Worm (Caenorhabditis elegans) whole organism, L4 larva: ENCODE measurements around the gene str-44.

Experiments used
- F37D6.2 ChIP-seq: sonication (generic microtip); optimal IDR thresholded peaks from 2 replicates; lab custom pipeline; 2016; ENCODE audit warnings: mild to moderate bottlenecking, missing genetic modification characterization, missing compliant biosample characterization
- T20F7.1 ChIP-seq: fragments of 200-800 bp; sonication (Bioruptor generic); optimal IDR thresholded peaks from 2 replicates; lab custom pipeline; 2018; ENCODE audit warnings: mild to moderate bottlenecking, missing genetic modification characterization, missing compliant biosample characterization
- ZK337.2 ChIP-seq: fragments of 200-800 bp; sonication (Bioruptor generic); IDR thresholded peaks from 2 replicates; pipeline ENCODE4 v1.3.6; 2022; ENCODE audit warnings: missing genetic modification reagents, missing genetic modification characterization, missing compliant biosample characterization
- aha-1 ChIP-seq: fragments of 150-350 bp; peaks from one replicate; lab custom pipeline; 2014; ENCODE audit warnings: missing biosample characterization, missing genetic modification characterization
- aly-2 ChIP-seq: sonication (generic microtip); optimal IDR thresholded peaks from 2 replicates; lab custom pipeline; 2018; ENCODE audit warnings: missing biosample characterization, missing genetic modification characterization
- ama-1 ChIP-seq: fragments of 150-350 bp; optimal IDR thresholded peaks from 2 replicates; lab custom pipeline; 2014; ENCODE audit warnings: inconsistent platforms, mixed read lengths
- ces-1 ChIP-seq: fragments of 150-350 bp; sonication (generic microtip); optimal IDR thresholded peaks from 4 replicates; lab custom pipeline; 2014; ENCODE audit warnings: missing biosample characterization, missing genetic modification reagents, missing genetic modification characterization
- cey-2 ChIP-seq: sonication (generic microtip); optimal IDR thresholded peaks from 3 replicates; lab custom pipeline; 2017; ENCODE audit warnings: missing genetic modification characterization, mild to moderate bottlenecking, missing compliant biosample characterization, antibody characterized with exemption, borderline replicate concordance; ENCODE audit not compliant: insufficient read depth
- dmd-8 ChIP-seq: fragments of 200-800 bp; sonication (Bioruptor generic); IDR thresholded peaks from 2 replicates; pipeline ENCODE4 v1.3.6; 2022; ENCODE audit warnings: missing genetic modification characterization, missing compliant biosample characterization
- duxl-1 ChIP-seq: sonication (generic microtip); optimal IDR thresholded peaks from 2 replicates; lab custom pipeline; 2016; ENCODE audit warnings: mild to moderate bottlenecking, missing genetic modification characterization, moderate library complexity, missing compliant biosample characterization; ENCODE audit not compliant: poor library complexity
- fkh-10 ChIP-seq: fragments of 150-350 bp; optimal IDR thresholded peaks from 2 replicates; lab custom pipeline; 2014; ENCODE audit warnings: missing biosample characterization, missing genetic modification reagents, missing genetic modification characterization
- fos-1 ChIP-seq: fragments of 150-350 bp; optimal IDR thresholded peaks from 2 replicates; lab custom pipeline; 2014; ENCODE audit warnings: missing biosample characterization, missing genetic modification characterization
- hif-1 ChIP-seq, 2 experiments: sonication (generic microtip); optimal IDR thresholded peaks; 2 replicates each; lab custom pipeline; 2016 to 2017; ENCODE audit warnings: missing compliant biosample characterization in 2 of 2, missing genetic modification characterization in 2 of 2, missing genetic modification reagents in 2 of 2, missing genotype in 2 of 2, mild to moderate bottlenecking in 1 of 2
- hlh-30 ChIP-seq: sonication (generic microtip); optimal IDR thresholded peaks from 2 replicates; lab custom pipeline; 2017; ENCODE audit warnings: antibody characterized with exemption, mild to moderate bottlenecking, missing genetic modification characterization, missing compliant biosample characterization; ENCODE audit not compliant: insufficient read depth
- jun-1 ChIP-seq: fragments of 150-350 bp; optimal IDR thresholded peaks from 2 replicates; lab custom pipeline; 2014; ENCODE audit warnings: missing biosample characterization, missing genetic modification reagents, missing genetic modification characterization
- lin-1 ChIP-seq: fragments of 200-800 bp; sonication (Bioruptor generic); IDR thresholded peaks from 2 replicates; pipeline ENCODE4 v1.3.6; 2022; ENCODE audit warnings: missing genetic modification reagents, missing genetic modification characterization, missing compliant biosample characterization
- lin-15B ChIP-seq: fragments of 150-350 bp; sonication (generic microtip); optimal IDR thresholded peaks from 3 replicates; lab custom pipeline; 2014; ENCODE audit warnings: missing biosample characterization, missing genetic modification characterization
- lin-29 ChIP-seq: fragments of 200-800 bp; sonication (Bioruptor generic); IDR thresholded peaks from 2 replicates; pipeline ENCODE4 v1.3.6; 2022; ENCODE audit warnings: missing genetic modification reagents, missing genetic modification characterization, missing compliant biosample characterization
- lin-38 ChIP-seq: fragments of 200-800 bp; sonication (Bioruptor generic); IDR thresholded peaks from 2 replicates; pipeline ENCODE4 v1.3.6; 2022; ENCODE audit warnings: missing genetic modification reagents, missing genetic modification characterization, missing compliant biosample characterization
- lsy-2 ChIP-seq, 2 experiments: fragments of 150-350 bp in 1 of 2; sonication (generic microtip) in 1 of 2; optimal IDR thresholded peaks; 2 replicates each; lab custom pipeline; 2014 to 2017; ENCODE audit warnings: missing biosample characterization in 2 of 2, missing genetic modification characterization in 2 of 2
- mxl-3 ChIP-seq: fragments of 200-800 bp; sonication (Bioruptor generic); optimal IDR thresholded peaks from 2 replicates; lab custom pipeline; 2018; ENCODE audit warnings: mild to moderate bottlenecking, missing genetic modification characterization, missing compliant biosample characterization
- nhr-102 ChIP-seq: sonication (generic microtip); optimal IDR thresholded peaks from 2 replicates; lab custom pipeline; 2016; ENCODE audit warnings: mild to moderate bottlenecking, missing genetic modification characterization, moderate library complexity, missing compliant biosample characterization
- nhr-111 ChIP-seq: fragments of 200-800 bp; sonication (Bioruptor generic); optimal IDR thresholded peaks from 2 replicates; lab custom pipeline; 2018; ENCODE audit warnings: mild to moderate bottlenecking, missing genetic modification characterization, missing compliant biosample characterization
- nhr-42 ChIP-seq: fragments of 200-800 bp; sonication (Bioruptor generic); IDR thresholded peaks from 2 replicates; pipeline ENCODE4 v1.3.6; 2022; ENCODE audit warnings: missing genetic modification characterization, missing compliant biosample characterization
- nhr-6 ChIP-seq: fragments of 150-350 bp; optimal IDR thresholded peaks from 2 replicates; lab custom pipeline; 2014; ENCODE audit warnings: missing biosample characterization, missing genetic modification characterization
- nhr-76 ChIP-seq: fragments of 150-350 bp; optimal IDR thresholded peaks from 2 replicates; lab custom pipeline; 2014; ENCODE audit warnings: missing biosample characterization, missing genetic modification characterization
- nhr-77 ChIP-seq: fragments of 150-350 bp; optimal IDR thresholded peaks from 2 replicates; lab custom pipeline; 2014; ENCODE audit warnings: missing biosample characterization, missing genetic modification characterization
- php-3 ChIP-seq: fragments of 200-800 bp; sonication (Bioruptor generic); IDR thresholded peaks from 2 replicates; pipeline ENCODE4 v1.3.6; 2022; ENCODE audit warnings: missing genetic modification reagents, missing genetic modification characterization, missing compliant biosample characterization
- saeg-2 ChIP-seq: fragments of 200-800 bp; sonication (Bioruptor generic); IDR thresholded peaks from 2 replicates; pipeline ENCODE4 v1.3.6; 2022; ENCODE audit warnings: missing genetic modification reagents, missing genetic modification characterization, missing compliant biosample characterization
- sdz-12 ChIP-seq: fragments of 200-800 bp; sonication (Bioruptor generic); optimal IDR thresholded peaks from 2 replicates; lab custom pipeline; 2018; ENCODE audit warnings: mild to moderate bottlenecking, missing genetic modification characterization, missing compliant biosample characterization
- set-16 ChIP-seq: fragments of 200-800 bp; sonication (Bioruptor generic); IDR thresholded peaks from 2 replicates; pipeline ENCODE4 v1.3.6; 2022; ENCODE audit warnings: missing genetic modification reagents, missing genetic modification characterization, missing compliant biosample characterization
- snpc-1.2 ChIP-seq: fragments of 200-800 bp; sonication (Bioruptor generic); IDR thresholded peaks from 2 replicates; pipeline ENCODE4 v1.3.6; 2022; ENCODE audit warnings: missing genetic modification reagents, missing genetic modification characterization, missing compliant biosample characterization
- snpc-4 ChIP-seq: fragments of 150-350 bp; optimal IDR thresholded peaks from 2 replicates; lab custom pipeline; 2014; ENCODE audit warnings: missing biosample characterization, missing genetic modification characterization
- tra-1 ChIP-seq: fragments of 200-800 bp; sonication (Bioruptor generic); IDR thresholded peaks from 2 replicates; pipeline ENCODE4 v1.3.6; 2022; ENCODE audit warnings: missing genetic modification reagents, missing genetic modification characterization, missing compliant biosample characterization
- unc-62 ChIP-seq, 3 experiments: fragments of 150-350 bp in 1 of 3; sonication (generic microtip); optimal IDR thresholded peaks in 2 of 3; peaks in 1 of 3; 1 replicate in 1 of 3; 2 replicates in 2 of 3; lab custom pipeline; 2014 to 2017; ENCODE audit warnings: missing biosample characterization in 3 of 3, missing genetic modification characterization in 3 of 3, missing genetic modification reagents in 3 of 3, missing genotype in 1 of 3
- vab-7 ChIP-seq: fragments of 200-800 bp; sonication (Bioruptor generic); IDR thresholded peaks from 2 replicates; pipeline ENCODE4 v1.3.6; 2022; ENCODE audit warnings: missing genetic modification reagents, missing genetic modification characterization, missing compliant biosample characterization
- zfp-3 ChIP-seq: fragments of 200-800 bp; sonication (Bioruptor generic); conservative IDR thresholded peaks from 2 replicates; pipeline ENCODE4 v1.3.6; 2022; ENCODE audit warnings: missing genetic modification reagents, missing genetic modification characterization, missing compliant biosample characterization
- ztf-11 ChIP-seq: fragments of 150-350 bp; optimal IDR thresholded peaks from 2 replicates; lab custom pipeline; 2014; ENCODE audit warnings: missing biosample characterization, missing genetic modification characterization

The str-44 gene

ce11 chrIV:7149020-7149601 lies 27.9 kb upstream of the str-44 start, which contains the start of gene C34D4.4 (continued):
- TF ChIP-seq aly-2 (no peak), saeg-2 (GFP tag; lab: Robert Waterston, UW) (no peak), ces-1 (GFP tag; lab: Kevin White, UChicago) (no peak), nhr-42 (GFP tag; lab: Robert Waterston, UW) (no peak), mxl-3 (no peak), unc-62 (GFP tag; optimal IDR thresholded peaks at IDR 0.05 in 1 of 2; lab: Kevin White, UChicago) (no peak), unc-62 (tag; optimal IDR thresholded peaks at IDR 0.05; lab: Kevin White, UChicago) (no peak), duxl-1 (tag; lab: Kevin White, UChicago) (no peak), snpc-1.2 (GFP tag; lab: Robert Waterston, UW) (no peak), nhr-111 (no peak), set-16 (GFP tag; lab: Robert Waterston, UW) (no peak), ZK337.2 (GFP tag; lab: Robert Waterston, UW) (no peak), nhr-102 (no peak), tra-1 (GFP tag; lab: Robert Waterston, UW) (no peak), cey-2 (no peak), nhr-6 (tag; lab: Kevin White, UChicago) (no peak), lin-38 (no peak), T20F7.1 (no peak), nhr-77 (tag; lab: Kevin White, UChicago) (no peak), vab-7 (GFP tag; lab: Robert Waterston, UW) (no peak), dmd-8 (GFP tag; lab: Robert Waterston, UW) (no peak), lin-15B (no peak)

ce11 chrIV:7152409-7152808 lies 24.6 kb upstream of the str-44 start, which contains the start of gene col-113:
TSS of gene col-113 (minus strand) at chrIV:7152509.
- TF ChIP-seq hif-1 (tag; optimal IDR thresholded peaks at IDR 0.05; lab: Kevin White, UChicago): no peak
- TF ChIP-seq fos-1 (tag; lab: Kevin White, UChicago): no peak

ce11 chrIV:7153362-7153761 lies 23.6 kb upstream of the str-44 start, which contains the start of gene C34D4.3:
TSS of gene C34D4.3 (plus strand) at chrIV:7153662.
- no peak for TF ChIP-seq snpc-4 (tag; lab: Kevin White, UChicago)
- no peak for TF ChIP-seq fkh-10 (GFP tag; lab: Kevin White, UChicago)
- peak; percentile 10 for TF ChIP-seq aha-1
- no peak for TF ChIP-seq jun-1 (tag; lab: Kevin White, UChicago)
- TF ChIP-seq nhr-76 (tag; lab: Kevin White, UChicago): no peak

- TF ChIP-seq sdz-12 (GFP tag; lab: Kevin White, UChicago): no peak
- no peak for TF ChIP-seq nhr-102
- TF ChIP-seq php-3 (GFP tag; lab: Robert Waterston, UW): no peak
- TF ChIP-seq dmd-8 (GFP tag; lab: Robert Waterston, UW): no peak
- TF ChIP-seq ztf-11 (tag; lab: Kevin White, UChicago): no peak
- no peak for TF ChIP-seq lsy-2 (tag; optimal IDR thresholded peaks at IDR 0.05; lab: Kevin White, UChicago)
- no peak for TF ChIP-seq zfp-3 (GFP tag; lab: Robert Waterston, UW)
- no peak for TF ChIP-seq jun-1 (tag; lab: Kevin White, UChicago)
- no peak for TF ChIP-seq lin-29
- TF ChIP-seq lin-1: no peak
- TF ChIP-seq F37D6.2 (tag; lab: Kevin White, UChicago): no peak
- TF ChIP-seq snpc-4 (tag; lab: Kevin White, UChicago): no peak
- TF ChIP-seq ama-1: no peak
- no peak for TF ChIP-seq hlh-30 (tag; lab: Kevin White, UChicago)
- TF ChIP-seq cey-2: no peak
These were observed 22.6 kb upstream of the str-44 start, which contains the start of gene C34D4.2 for ce11 chrIV:7154356-7154755. TSS of gene C34D4.2 (plus strand) at chrIV:7154656.
